Fruit fly (Drosophila melanogaster) whole organism, embryonic: ENCODE results near the gene CG9393.

Source experiments
- ATbp ChIP-seq: fragments of 200-800 bp; sonication (Bioruptor generic); optimal IDR thresholded peaks from 2 replicates; lab custom pipeline; 2017; ENCODE audit warnings: missing biosample characterization, mild to moderate bottlenecking, missing genetic modification characterization, missing genetic modification reagents
- CG10366 ChIP-seq: fragments of 200-800 bp; sonication (Bioruptor generic); IDR thresholded peaks from 2 replicates; pipeline ENCODE4 v1.3.6; 2022; ENCODE audit warnings: missing biosample characterization, missing genetic modification characterization
- CG11456 ChIP-seq: fragments of 200-800 bp; sonication (Bioruptor generic); IDR thresholded peaks from 3 replicates; pipeline ENCODE4 v1.3.6; 2022; ENCODE audit warnings: missing biosample characterization, missing genetic modification characterization
- CG12219 ChIP-seq: fragments of 200-800 bp; sonication (Bioruptor generic); optimal IDR thresholded peaks from 3 replicates; lab custom pipeline; 2018; ENCODE audit warnings: missing biosample characterization, mild to moderate bottlenecking, missing genetic modification characterization
- CG12942 ChIP-seq: fragments of 200-800 bp; sonication (Bioruptor generic); optimal IDR thresholded peaks from 3 replicates; lab custom pipeline; 2016; ENCODE audit warnings: missing biosample characterization, missing genetic modification characterization
- CG15514 ChIP-seq: fragments of 200-800 bp; sonication (Bioruptor generic); optimal IDR thresholded peaks from 3 replicates; lab custom pipeline; 2017; ENCODE audit warnings: missing biosample characterization, missing genetic modification characterization, mild to moderate bottlenecking, moderate library complexity, missing genetic modification reagents
- CG1603 ChIP-seq: fragments of 200-800 bp; sonication (Bioruptor generic); optimal IDR thresholded peaks from 2 replicates; lab custom pipeline; 2019; ENCODE audit warnings: missing biosample characterization, mild to moderate bottlenecking, missing genetic modification characterization, moderate library complexity
- CG1647 ChIP-seq: fragments of 200-800 bp; sonication (Bioruptor generic); optimal IDR thresholded peaks from 3 replicates; lab custom pipeline; 2016; ENCODE audit warnings: missing biosample characterization, missing genetic modification characterization
- CG17359 ChIP-seq: fragments of 200-800 bp; sonication (Bioruptor generic); optimal IDR thresholded peaks from 3 replicates; lab custom pipeline; 2018; ENCODE audit warnings: missing biosample characterization, mild to moderate bottlenecking, missing genetic modification characterization, moderate library complexity
- CG17385 ChIP-seq: fragments of 200-800 bp; sonication (Bioruptor generic); optimal IDR thresholded peaks from 3 replicates; lab custom pipeline; 2018; ENCODE audit warnings: missing biosample characterization, mild to moderate bottlenecking, missing genetic modification characterization
- CG17829 ChIP-seq: fragments of 200-800 bp; optimal IDR thresholded peaks from 2 replicates; lab custom pipeline; 2019; ENCODE audit warnings: missing biosample characterization, mild to moderate bottlenecking, missing genetic modification characterization, moderate library complexity
- CG2678 ChIP-seq: fragments of 200-800 bp; sonication (Bioruptor generic); optimal IDR thresholded peaks from 3 replicates; lab custom pipeline; 2019; ENCODE audit warnings: missing biosample characterization, mild to moderate bottlenecking, missing genetic modification characterization, moderate library complexity
- CG31224 ChIP-seq: fragments of 200-800 bp; sonication (Bioruptor generic); IDR thresholded peaks from 2 replicates; pipeline ENCODE4 v1.3.6; 2022; ENCODE audit warnings: missing biosample characterization, missing genetic modification characterization
- CG4360 ChIP-seq: fragments of 200-800 bp; sonication (Bioruptor generic); IDR thresholded peaks from 2 replicates; pipeline ENCODE4 v1.3.6; 2022; ENCODE audit warnings: missing biosample characterization, missing genetic modification characterization
- CG7357 ChIP-seq: fragments of 200-800 bp; sonication (Bioruptor generic); IDR thresholded peaks from 3 replicates; pipeline ENCODE4 v1.3.6; 2022; ENCODE audit warnings: missing biosample characterization, missing genetic modification characterization
- CG9215 ChIP-seq: fragments of 200-800 bp; sonication (Bioruptor generic); IDR thresholded peaks from 2 replicates; pipeline ENCODE4 v1.3.6; 2022; ENCODE audit warnings: missing biosample characterization, missing genetic modification characterization
- CG9609 ChIP-seq: fragments of 200-800 bp; sonication (Bioruptor generic); optimal IDR thresholded peaks from 3 replicates; lab custom pipeline; 2016; ENCODE audit warnings: missing biosample characterization, missing genetic modification characterization
- CTCF ChIP-seq: fragments of 200-800 bp; sonication (Bioruptor generic); optimal IDR thresholded peaks from 2 replicates; lab custom pipeline; 2017; ENCODE audit warnings: missing biosample characterization, mild to moderate bottlenecking, missing genetic modification characterization, moderate library complexity
- Dbx ChIP-seq: fragments of 200-800 bp; sonication (Bioruptor generic); IDR thresholded peaks from 3 replicates; pipeline ENCODE4 v1.3.6; 2022; ENCODE audit warnings: missing biosample characterization, missing genetic modification characterization
- Dip3 ChIP-seq: fragments of 200-800 bp; sonication (Bioruptor generic); optimal IDR thresholded peaks from 3 replicates; lab custom pipeline; 2016; ENCODE audit warnings: missing biosample characterization, missing genetic modification characterization
- E2f1 ChIP-seq: fragments of 200-800 bp; sonication (Bioruptor generic); IDR thresholded peaks from 2 replicates; pipeline ENCODE4 v1.3.6; 2022; ENCODE audit warnings: missing biosample characterization, missing genetic modification characterization
- Fer2 ChIP-seq: fragments of 200-800 bp; sonication (Bioruptor generic); optimal IDR thresholded peaks from 2 replicates; lab custom pipeline; 2018; ENCODE audit warnings: missing biosample characterization, mild to moderate bottlenecking, missing genetic modification characterization, moderate library complexity
- HHEX ChIP-seq: fragments of 200-800 bp; sonication (Bioruptor generic); optimal IDR thresholded peaks from 3 replicates; lab custom pipeline; 2017; ENCODE audit warnings: missing biosample characterization, mild to moderate bottlenecking, missing genetic modification characterization, missing genetic modification reagents
- Hr51 ChIP-seq, 2 experiments: fragments of 200-800 bp; sonication (Bioruptor generic); optimal IDR thresholded peaks; 2 replicates in 1 of 2; 3 replicates in 1 of 2; lab custom pipeline; 2016 to 2018; ENCODE audit warnings: missing biosample characterization in 2 of 2, missing genetic modification characterization in 2 of 2, mild to moderate bottlenecking in 1 of 2, moderate library complexity in 1 of 2
- MBD-R2 ChIP-seq: fragments of 200-800 bp; sonication (Bioruptor generic); IDR thresholded peaks from 2 replicates; pipeline ENCODE4 v1.3.6; 2022; ENCODE audit warnings: missing biosample characterization, missing genetic modification characterization
- Meics ChIP-seq: fragments of 200-800 bp; sonication (Bioruptor generic); optimal IDR thresholded peaks from 2 replicates; lab custom pipeline; 2017; ENCODE audit warnings: missing biosample characterization, mild to moderate bottlenecking, missing genetic modification characterization
- NfI ChIP-seq: fragments of 200-800 bp; sonication (Bioruptor generic); optimal IDR thresholded peaks from 3 replicates; lab custom pipeline; 2018; ENCODE audit warnings: missing biosample characterization, mild to moderate bottlenecking, missing genetic modification characterization, moderate library complexity
- Xrp1 ChIP-seq: fragments of 200-800 bp; sonication (Bioruptor generic); IDR thresholded peaks from 2 replicates; pipeline ENCODE4 v1.3.6; 2022; ENCODE audit warnings: missing biosample characterization, missing genetic modification characterization
- amos ChIP-seq: fragments of 200-800 bp; sonication (Bioruptor generic); IDR thresholded peaks from 2 replicates; pipeline ENCODE4 v1.3.6; 2022; ENCODE audit warnings: missing biosample characterization, missing genetic modification characterization; ENCODE audit not compliant: partially characterized antibody
- bsh ChIP-seq, 2 experiments: fragments of 200-800 bp; sonication (Bioruptor generic); optimal IDR thresholded peaks; 2 replicates each; lab custom pipeline; 2017 to 2018; ENCODE audit warnings: mild to moderate bottlenecking in 2 of 2, missing biosample characterization in 2 of 2, missing genetic modification characterization in 2 of 2, moderate library complexity in 1 of 2
- crp ChIP-seq, 2 experiments: fragments of 200-800 bp; sonication (Bioruptor generic); optimal IDR thresholded peaks; 2 replicates in 1 of 2; 3 replicates in 1 of 2; lab custom pipeline; 2017; ENCODE audit warnings: missing biosample characterization in 2 of 2, missing genetic modification characterization in 2 of 2, mild to moderate bottlenecking in 1 of 2, moderate library complexity in 1 of 2
- eyg ChIP-seq: fragments of 200-800 bp; sonication (Bioruptor generic); optimal IDR thresholded peaks from 3 replicates; lab custom pipeline; 2016; ENCODE audit warnings: missing biosample characterization, missing genetic modification characterization
- fd3F ChIP-seq: fragments of 200-800 bp; sonication (Bioruptor generic); optimal IDR thresholded peaks from 2 replicates; lab custom pipeline; 2018; ENCODE audit warnings: missing biosample characterization, mild to moderate bottlenecking, missing genetic modification characterization, moderate library complexity
- fd64A ChIP-seq: fragments of 200-800 bp; sonication (Bioruptor generic); optimal IDR thresholded peaks from 3 replicates; lab custom pipeline; 2018; ENCODE audit warnings: missing biosample characterization, mild to moderate bottlenecking, missing genetic modification characterization
- fd96Cb ChIP-seq: fragments of 200-800 bp; sonication (Bioruptor generic); optimal IDR thresholded peaks from 2 replicates; lab custom pipeline; 2018; ENCODE audit warnings: missing biosample characterization, mild to moderate bottlenecking, missing genetic modification characterization, moderate library complexity
- ftz-f1 ChIP-seq: fragments of 200-800 bp; sonication (Bioruptor generic); optimal IDR thresholded peaks from 2 replicates; lab custom pipeline; 2016; ENCODE audit warnings: missing biosample characterization, missing genetic modification characterization
- fu2 ChIP-seq: fragments of 200-800 bp; sonication (Bioruptor generic); optimal IDR thresholded peaks from 2 replicates; lab custom pipeline; 2016; ENCODE audit warnings: missing biosample characterization, missing genetic modification characterization
- jumu ChIP-seq: fragments of 200-800 bp; sonication (Bioruptor generic); optimal IDR thresholded peaks from 3 replicates; lab custom pipeline; 2016; ENCODE audit warnings: missing biosample characterization, missing genetic modification characterization
- kni ChIP-seq: fragments of 200-800 bp; sonication (Bioruptor generic); optimal IDR thresholded peaks from 3 replicates; lab custom pipeline; 2017; ENCODE audit warnings: mild to moderate bottlenecking, missing biosample characterization, missing genetic modification reagents, missing genetic modification characterization
- lmd ChIP-seq: fragments of 200-800 bp; sonication (Bioruptor generic); IDR thresholded peaks from 2 replicates; pipeline ENCODE4 v1.3.6; 2022; ENCODE audit warnings: missing biosample characterization, missing genetic modification characterization
- luna ChIP-seq: fragments of 200-800 bp; sonication (Bioruptor generic); optimal IDR thresholded peaks from 2 replicates; lab custom pipeline; 2016; ENCODE audit warnings: missing biosample characterization, missing genetic modification characterization
- nau ChIP-seq: fragments of 200-800 bp; sonication (Bioruptor generic); optimal IDR thresholded peaks from 3 replicates; lab custom pipeline; 2017; ENCODE audit warnings: missing biosample characterization, mild to moderate bottlenecking, missing genetic modification characterization, missing genetic modification reagents
- p53 ChIP-seq: fragments of 200-800 bp; sonication (Bioruptor generic); optimal IDR thresholded peaks from 2 replicates; lab custom pipeline; 2016; ENCODE audit warnings: missing biosample characterization, missing genetic modification characterization
- phol ChIP-seq: fragments of 200-800 bp; sonication (Bioruptor generic); optimal IDR thresholded peaks from 3 replicates; lab custom pipeline; 2018; ENCODE audit warnings: missing biosample characterization, mild to moderate bottlenecking, missing genetic modification characterization, moderate library complexity
- slbo ChIP-seq: fragments of 200-800 bp; sonication (Bioruptor generic); IDR thresholded peaks from 2 replicates; pipeline ENCODE4 v1.3.6; 2022; ENCODE audit warnings: missing biosample characterization, missing genetic modification characterization
- sob ChIP-seq: fragments of 200-800 bp; sonication (Bioruptor generic); IDR thresholded peaks from 2 replicates; pipeline ENCODE4 v1.3.6; 2022; ENCODE audit warnings: missing biosample characterization, missing genetic modification characterization
- tgo ChIP-seq: fragments of 200-800 bp; sonication (Bioruptor generic); IDR thresholded peaks from 3 replicates; pipeline ENCODE4 v1.3.6; 2022; ENCODE audit warnings: missing biosample characterization, missing genetic modification characterization
- tio ChIP-seq: fragments of 200-800 bp; sonication (Bioruptor generic); optimal IDR thresholded peaks from 2 replicates; lab custom pipeline; 2017; ENCODE audit warnings: missing biosample characterization, missing genetic modification characterization, inconsistent platforms
- trh ChIP-seq: fragments of 200-800 bp; sonication (Bioruptor generic); optimal IDR thresholded peaks from 2 replicates; lab custom pipeline; 2016; ENCODE audit warnings: missing biosample characterization, missing genetic modification characterization
- ttk ChIP-seq: fragments of 200-800 bp; sonication (Bioruptor generic); IDR thresholded peaks from 2 replicates; pipeline ENCODE4 v2.1.2; 2022; ENCODE audit warnings: missing biosample characterization, missing genetic modification characterization
- vvl ChIP-seq: fragments of 200-800 bp; sonication (Bioruptor generic); IDR thresholded peaks from 2 replicates; pipeline ENCODE4 v1.3.6; 2022; ENCODE audit warnings: missing biosample characterization, missing genetic modification characterization

The CG9393 gene

dm6 chr3R:9613124-9613523 is 49.7 kb upstream of the CG9393 start (continued):
- TF ChIP-seq NfI (GFP tag; lab: Kevin White, UChicago): peak; percentile 48
- TF ChIP-seq fd64A (GFP tag; lab: Kevin White, UChicago): no peak
- peak; percentile 54 for TF ChIP-seq CG1603 (tag; lab: Kevin White, UChicago)
- TF ChIP-seq CG1647 (GFP tag; lab: Kevin White, UChicago): peak; percentile 21
- TF ChIP-seq CG17359 (tag; lab: Kevin White, UChicago): peak; percentile 71
- TF ChIP-seq ATbp: peak; percentile 38
- TF ChIP-seq ttk (GFP tag; lab: Robert Waterston, UW): peak; percentile 59
- TF ChIP-seq Dbx: peak; percentile 58; the same call in 1 of the 3 replicates
- TF ChIP-seq slbo (GFP tag; lab: Robert Waterston, UW): peak; percentile 63; the same call in 1 of the 2 replicates
- peak; percentile 69 for TF ChIP-seq Meics (GFP tag; lab: Kevin White, UChicago)
- TF ChIP-seq E2f1 (GFP tag; lab: Robert Waterston, UW): peak; percentile 61
- peak; percentile 69 for TF ChIP-seq CG2678 (tag; lab: Kevin White, UChicago)
- TF ChIP-seq vvl (GFP tag; lab: Robert Waterston, UW): peak; percentile 78
- TF ChIP-seq bsh (GFP tag; optimal IDR thresholded peaks at IDR 0.05; lab: Kevin White, UChicago): peak; percentile 6 to 57
- peak; percentile 17 for TF ChIP-seq CG9609 (GFP tag; lab: Kevin White, UChicago)
- no peak for TF ChIP-seq amos (GFP tag; lab: Robert Waterston, UW)
- TF ChIP-seq Xrp1: peak; percentile 57
- peak; percentile 44 for TF ChIP-seq tio (GFP tag; lab: Kevin White, UChicago)
- TF ChIP-seq sob (GFP tag; lab: Robert Waterston, UW): peak; percentile 55
- TF ChIP-seq crp (GFP tag; optimal IDR thresholded peaks at IDR 0.05; lab: Kevin White, UChicago): no peak
- peak; percentile 10 for TF ChIP-seq CG17385 (GFP tag; lab: Kevin White, UChicago)
- TF ChIP-seq CG4360 (GFP tag; lab: Robert Waterston, UW): no peak
- peak; percentile 4 for TF ChIP-seq p53
- peak; percentile 59 for TF ChIP-seq phol (tag; lab: Kevin White, UChicago)
- no peak for TF ChIP-seq fu2 (GFP tag; lab: Kevin White, UChicago)
- peak; percentile 24 for TF ChIP-seq CG12942 (GFP tag; lab: Kevin White, UChicago)
- no peak for TF ChIP-seq ftz-f1
- TF ChIP-seq eyg (GFP tag; lab: Kevin White, UChicago): peak; percentile 43
- TF ChIP-seq CG31224 (GFP tag; lab: Robert Waterston, UW): peak; percentile 19; the same call in 1 of the 2 replicates
- peak; percentile 66 for TF ChIP-seq tgo
- peak; percentile 30 to 72 for TF ChIP-seq Hr51 (GFP tag; optimal IDR thresholded peaks at IDR 0.05; lab: Kevin White, UChicago)
- no peak for TF ChIP-seq trh (GFP tag; lab: Kevin White, UChicago)
- peak; percentile 61 for TF ChIP-seq lmd (GFP tag; lab: Robert Waterston, UW)
- TF ChIP-seq kni: no peak
- peak; percentile 24 for TF ChIP-seq CG17829 (tag; lab: Kevin White, UChicago)
- peak; percentile 66 for TF ChIP-seq fd96Cb (tag; lab: Kevin White, UChicago)
- no peak for TF ChIP-seq CTCF (GFP tag; lab: Kevin White, UChicago)
- peak; percentile 31 for TF ChIP-seq Dip3 (GFP tag; lab: Kevin White, UChicago)
- TF ChIP-seq jumu: peak; percentile 37
- no peak for TF ChIP-seq Fer2
- TF ChIP-seq CG11456 (GFP tag; lab: Robert Waterston, UW): no peak; the same call in 2 of the 3 replicates
- TF ChIP-seq CG9215 (GFP tag; lab: Robert Waterston, UW): peak; percentile 32; the same call in 1 of the 2 replicates
- 0 out of 3 replicates have a peak, but pooled peaks have one; percentile 47 for TF ChIP-seq CG7357
- TF ChIP-seq CG15514: peak; percentile 65
- peak; percentile 40 for TF ChIP-seq fd3F (GFP tag; lab: Kevin White, UChicago)
- peak; percentile 33; the same call in 1 of the 2 replicates for TF ChIP-seq MBD-R2
- TF ChIP-seq CG10366 (GFP tag; lab: Robert Waterston, UW): peak; percentile 59; the same call in 1 of the 2 replicates
- TF ChIP-seq HHEX (GFP tag; lab: Kevin White, UChicago): peak; percentile 62
- TF ChIP-seq nau (GFP tag; lab: Kevin White, UChicago): peak; percentile 18
- peak; percentile 37 for TF ChIP-seq CG12219 (GFP tag; lab: Kevin White, UChicago)
- TF ChIP-seq luna (GFP tag; lab: Kevin White, UChicago): no peak
